Fruit fly (Drosophila melanogaster): ENCODE results near the gene Grip71.

Grip71 gene

dm6 chr2L:18677910-18678639, 30.6 kb upstream of the Grip71 start (continued):
- TF ChIP-seq sens (GFP tag), result no peak
- TF ChIP-seq B-H2 (GFP tag; optimal IDR thresholded peaks at IDR 0.05), result no peak
- no peak for TF ChIP-seq CG11247 (GFP tag; IDR thresholded peaks at IDR 0.05)
- no peak for TF ChIP-seq nerfin-1 (tag; optimal IDR thresholded peaks at IDR 0.05)

dm6 chr2L:18681903-18682302, 26.7 kb upstream of the Grip71 start, which contains the start of gene tos:
tos (minus strand) TSS chr2L:18682075.
- TF ChIP-seq ems (GFP tag; optimal IDR thresholded peaks at IDR 0.05) (no peak), CG13287 (GFP tag; IDR thresholded peaks at IDR 0.05; ENCODE audit: partially characterized antibody) (peak; percentile 52), Lhr (GFP tag; optimal IDR thresholded peaks at IDR 0.05) (peak; percentile 44), Ada2b (GFP tag; IDR thresholded peaks at IDR 0.05) (no peak), Elba2 (GFP tag; optimal IDR thresholded peaks at IDR 0.05) (no peak), CG1603 (tag; optimal IDR thresholded peaks at IDR 0.05) (peak; percentile 53), CG14710 (tag; optimal IDR thresholded peaks at IDR 0.05) (peak; percentile 28), CG17385 (GFP tag; optimal IDR thresholded peaks at IDR 0.05) (peak; percentile 57), sob (GFP tag; IDR thresholded peaks at IDR 0.05) (peak; percentile 42), BEAF-32 (GFP tag; optimal IDR thresholded peaks at IDR 0.05) (peak; percentile 23), phol (tag; optimal IDR thresholded peaks at IDR 0.05) (peak; percentile 26), pzg (GFP tag; optimal IDR thresholded peaks at IDR 0.05) (peak; percentile 78), CG16815 (GFP tag; optimal IDR thresholded peaks at IDR 0.05) (no peak), D19B (GFP tag; optimal IDR thresholded peaks at IDR 0.05) (no peak), MBD-R2 (GFP tag; IDR thresholded peaks at IDR 0.05) (peak; percentile 82), CG14667 (GFP tag; IDR thresholded peaks at IDR 0.05) (no peak), CG8089 (GFP tag; optimal IDR thresholded peaks at IDR 0.05) (no peak), toy (GFP tag; IDR thresholded peaks at IDR 0.05) (no peak), lilli (GFP tag; optimal IDR thresholded peaks at IDR 0.05) (peak; percentile 18), CG12744 (GFP tag; optimal IDR thresholded peaks at IDR 0.05) (no peak), CG10543 (GFP tag; optimal IDR thresholded peaks at IDR 0.05) (no peak), CG9797 (GFP tag; optimal IDR thresholded peaks at IDR 0.05) (peak; percentile 60), CG8924 (tag; optimal IDR thresholded peaks at IDR 0.05) (no peak), MESR4 (GFP tag; optimal IDR thresholded peaks at IDR 0.05) (peak; percentile 21), nmo (GFP tag; optimal IDR thresholded peaks at IDR 0.05) (peak; percentile 24), gfzf (GFP tag; optimal IDR thresholded peaks at IDR 0.05) (peak; percentile 77), CG9932 (GFP tag; IDR thresholded peaks at IDR 0.05) (0 out of 2 replicates have a peak, but pooled peaks have one; percentile 8), Ets97D (GFP tag; optimal IDR thresholded peaks at IDR 0.05) (peak; percentile 55), HmgZ (tag; optimal IDR thresholded peaks at IDR 0.05) (peak; percentile 38), stwl (tag; optimal IDR thresholded peaks at IDR 0.05) (peak; percentile 92), CG2116 (GFP tag; optimal IDR thresholded peaks at IDR 0.05) (peak; percentile 40), crp (GFP tag; optimal IDR thresholded peaks at IDR 0.05) (peak in 1 of 2 experiments; percentile 78), amos (GFP tag; IDR thresholded peaks at IDR 0.05; ENCODE audit: partially characterized antibody) (peak; percentile 32; the same call in 1 of the 2 replicates), CG3995 (GFP tag; optimal IDR thresholded peaks at IDR 0.05) (peak; percentile 24), sqz (GFP tag; optimal IDR thresholded peaks at IDR 0.05) (peak; percentile 77), CG3847 (GFP tag; IDR thresholded peaks at IDR 0.05) (peak; percentile 61), CG17612 (GFP tag; IDR thresholded peaks at IDR 0.05) (no peak), E2f2 (GFP tag; IDR thresholded peaks at IDR 0.05) (peak; percentile 93), Rfx (GFP tag; IDR thresholded peaks at IDR 0.05) (0 out of 2 replicates have a peak, but pooled peaks have one; percentile 29), D19A (tag; optimal IDR thresholded peaks at IDR 0.05) (no peak), CG4404 (GFP tag; IDR thresholded peaks at IDR 0.05) (no peak), nerfin-2 (GFP tag; IDR thresholded peaks at IDR 0.05; ENCODE audit: partially characterized antibody) (no peak), CG10267 (tag; optimal IDR thresholded peaks at IDR 0.05) (peak; percentile 94)
